Fruit fly (Drosophila melanogaster): ENCODE results near the gene CG10898.

Gene CG10898

dm6 chr3R:11557492-11557965, at the start of gene CG10898 (continued):
- TF ChIP-seq CG16779 (GFP tag; IDR thresholded peaks at IDR 0.05) (peak; percentile 77), gfzf (GFP tag; optimal IDR thresholded peaks at IDR 0.05) (peak; percentile 77), gcm2 (GFP tag; optimal IDR thresholded peaks at IDR 0.05) (no peak), CG11093 (GFP tag; IDR thresholded peaks at IDR 0.05) (peak; percentile 49; the same call in 1 of the 3 replicates), CG14014 (GFP tag; IDR thresholded peaks at IDR 0.05) (peak; percentile 79; the same call in 1 of the 2 replicates), CG12942 (GFP tag; optimal IDR thresholded peaks at IDR 0.05) (peak; percentile 83), CG32532 (GFP tag; IDR thresholded peaks at IDR 0.05) (peak; percentile 90), CG18619 (GFP tag; optimal IDR thresholded peaks at IDR 0.05) (peak; percentile 63), CG11247 (GFP tag; IDR thresholded peaks at IDR 0.05) (peak; percentile 79), ham (GFP tag; IDR thresholded peaks at IDR 0.05) (peak; percentile 20; the same call in 1 of the 2 replicates), corto (GFP tag; optimal IDR thresholded peaks at IDR 0.05) (no peak), CG8359 (GFP tag; optimal IDR thresholded peaks at IDR 0.05; ENCODE audit: borderline replicate concordance) (no peak), btn (GFP tag; optimal IDR thresholded peaks at IDR 0.05) (peak; percentile 13), CG3847 (GFP tag; IDR thresholded peaks at IDR 0.05) (peak; percentile 92), twi (tag; optimal IDR thresholded peaks at IDR 0.05) (peak; percentile 57), hb (GFP tag; IDR thresholded peaks at IDR 0.05; ENCODE audit: partially characterized antibody) (no peak), odd (GFP tag; optimal IDR thresholded peaks at IDR 0.05) (peak; percentile 1), tin (GFP tag; optimal IDR thresholded peaks at IDR 0.05) (peak; percentile 85), zf30C (GFP tag; optimal IDR thresholded peaks at IDR 0.05) (no peak), CG34376 (GFP tag; optimal IDR thresholded peaks at IDR 0.05) (peak; percentile 26), Mrtf (GFP tag; IDR thresholded peaks at IDR 0.05) (peak; percentile 79; the same call in 2 of the 3 replicates), CG14710 (tag; optimal IDR thresholded peaks at IDR 0.05) (peak; percentile 89), bbx (GFP tag; IDR thresholded peaks at IDR 0.05; ENCODE audit: partially characterized antibody) (peak; percentile 21; the same call in 1 of the 2 replicates), CG18764 (GFP tag; optimal IDR thresholded peaks at IDR 0.05) (peak; percentile 99), CG12236 (GFP tag; optimal IDR thresholded peaks at IDR 0.05) (peak; percentile 50), cg (GFP tag; optimal IDR thresholded peaks at IDR 0.05) (no peak), usp (GFP tag; optimal IDR thresholded peaks at IDR 0.05) (no peak), CG10654 (GFP tag; optimal IDR thresholded peaks at IDR 0.05) (peak; percentile 76), ems (GFP tag; optimal IDR thresholded peaks at IDR 0.05) (peak; percentile 87), pho (GFP tag; optimal IDR thresholded peaks at IDR 0.05) (peak; percentile 90), Dad (GFP tag; optimal IDR thresholded peaks at IDR 0.05) (peak; percentile 67), Lhr (GFP tag; optimal IDR thresholded peaks at IDR 0.05) (peak; percentile 91), lilli (GFP tag; optimal IDR thresholded peaks at IDR 0.05) (peak; percentile 91), CG15479 (GFP tag; optimal IDR thresholded peaks at IDR 0.05) (no peak), CG3163 (GFP tag; optimal IDR thresholded peaks at IDR 0.05) (peak; percentile 65), dysf (GFP tag; IDR thresholded peaks at IDR 0.05) (peak; percentile 84), Oli (tag; optimal IDR thresholded peaks at IDR 0.05) (peak; percentile 60), aop (GFP tag; IDR thresholded peaks at IDR 0.05) (no peak), yki (optimal IDR thresholded peaks at IDR 0.05) (no peak), Optix (GFP tag; IDR thresholded peaks at IDR 0.05) (peak; percentile 73), HHEX (GFP tag; optimal IDR thresholded peaks at IDR 0.05) (peak; percentile 67), gcm (GFP tag; optimal IDR thresholded peaks at IDR 0.05) (peak; percentile 62), CTCF (GFP tag; optimal IDR thresholded peaks at IDR 0.05) (no peak), CG11696 (GFP tag; IDR thresholded peaks at IDR 0.05) (peak; percentile 71), Chrac-16 (GFP tag; optimal IDR thresholded peaks at IDR 0.05) (peak; percentile 87), CG12071 (GFP tag; optimal IDR thresholded peaks at IDR 0.05) (peak; percentile 62), hth (optimal IDR thresholded peaks at IDR 0.05) (no peak), CG1529 (GFP tag; optimal IDR thresholded peaks at IDR 0.05) (peak; percentile 33), CG2678 (tag; optimal IDR thresholded peaks at IDR 0.05) (peak; percentile 82), BEAF-32 (GFP tag; optimal IDR thresholded peaks at IDR 0.05) (peak; percentile 53), Sin3A (optimal IDR thresholded peaks at IDR 0.05) (peak; percentile 83), pros (GFP tag; optimal IDR thresholded peaks at IDR 0.05) (peak; percentile 14)

All from whole organism, embryonic.